Fruit fly (Drosophila melanogaster) whole organism, wandering third instar larva: ENCODE measurements around the gene CG2926.

Experiments
- Abd-B ChIP-seq: fragments of >200 bp; optimal IDR thresholded peaks from 2 replicates; lab custom pipeline; 2017; ENCODE audit warnings: missing biosample characterization, missing genetic modification characterization
- CG32264 ChIP-seq: fragments of 200-800 bp; sonication (Bioruptor generic); optimal IDR thresholded peaks from 2 replicates; lab custom pipeline; 2016; ENCODE audit warnings: missing biosample characterization, missing genetic modification characterization
- CG9705 ChIP-seq: fragments of 200-800 bp; sonication (Bioruptor generic); optimal IDR thresholded peaks from 2 replicates; lab custom pipeline; 2018; ENCODE audit warnings: missing biosample characterization, mild to moderate bottlenecking, missing genetic modification characterization
- CrebA ChIP-seq: fragments of 200-800 bp; sonication (Bioruptor generic); optimal IDR thresholded peaks from 2 replicates; lab custom pipeline; 2016; ENCODE audit warnings: missing biosample characterization, mild to moderate bottlenecking, missing genetic modification characterization, borderline replicate concordance
- Dfd ChIP-seq: fragments of >200 bp; optimal IDR thresholded peaks from 2 replicates; lab custom pipeline; 2017; ENCODE audit warnings: missing biosample characterization, missing genetic modification characterization
- Dif ChIP-seq: fragments of 200-275, 200-300 bp; sonication (Bioruptor generic); optimal IDR thresholded peaks from 2 replicates; lab custom pipeline; 2018; ENCODE audit warnings: missing biosample characterization, missing genetic modification characterization; ENCODE audit not compliant: partially characterized antibody
- GATAd ChIP-seq: sonication (Bioruptor generic); optimal IDR thresholded peaks from 2 replicates; lab custom pipeline; 2016; ENCODE audit warnings: missing biosample characterization, missing genetic modification characterization
- HLH106 ChIP-seq: fragments of 200-800 bp; optimal IDR thresholded peaks from 3 replicates; lab custom pipeline; 2019; ENCODE audit warnings: missing biosample characterization, mild to moderate bottlenecking, missing genetic modification characterization, moderate library complexity
- Hnf4 ChIP-seq: fragments of 200-800 bp; sonication (Bioruptor generic); optimal IDR thresholded peaks from 2 replicates; lab custom pipeline; 2016; ENCODE audit warnings: missing biosample characterization, mild to moderate bottlenecking, missing genetic modification characterization
- Hr78 ChIP-seq: fragments of >200 bp; optimal IDR thresholded peaks from 2 replicates; lab custom pipeline; 2017; ENCODE audit warnings: missing biosample characterization, missing genetic modification characterization
- Hr83 ChIP-seq: fragments of 200-300 bp; sonication (Bioruptor generic); optimal IDR thresholded peaks from 2 replicates; lab custom pipeline; 2016; ENCODE audit warnings: missing biosample characterization, mild to moderate bottlenecking, missing genetic modification characterization, moderate library complexity; ENCODE audit not compliant: poor library complexity, severe bottlenecking
- Jra ChIP-seq: sonication (Bioruptor generic); optimal IDR thresholded peaks from 2 replicates; lab custom pipeline; 2016; ENCODE audit warnings: missing biosample characterization, missing genetic modification characterization
- Mio ChIP-seq: sonication (Bioruptor generic); optimal IDR thresholded peaks from 2 replicates; lab custom pipeline; 2016; ENCODE audit warnings: missing biosample characterization, missing genetic modification characterization
- Myc ChIP-seq: fragments of >200 bp; optimal IDR thresholded peaks from 2 replicates; lab custom pipeline; 2017
- N ChIP-seq: fragments of >200 bp; optimal IDR thresholded peaks from 2 replicates; lab custom pipeline; 2018; ENCODE audit warnings: missing biosample characterization, missing external identifiers, missing genetic modification characterization
- OdsH ChIP-seq: fragments of 200-800 bp; sonication (Bioruptor generic); optimal IDR thresholded peaks from 2 replicates; lab custom pipeline; 2016; ENCODE audit warnings: missing biosample characterization, mild to moderate bottlenecking, missing genetic modification characterization
- Rel ChIP-seq, 2 experiments: fragments of 200-800 bp; sonication (Bioruptor generic) in 1 of 2; optimal IDR thresholded peaks; 2 replicates in 1 of 2; 3 replicates in 1 of 2; lab custom pipeline; 2016 to 2019; ENCODE audit warnings: mild to moderate bottlenecking in 2 of 2, missing biosample characterization in 2 of 2, missing genetic modification characterization in 2 of 2, moderate library complexity in 1 of 2
- Sp1 ChIP-seq: fragments of 200-800 bp; sonication (Bioruptor generic); optimal IDR thresholded peaks from 3 replicates; lab custom pipeline; 2019; ENCODE audit warnings: missing biosample characterization, mild to moderate bottlenecking, missing genetic modification characterization, moderate library complexity
- Vsx2 ChIP-seq: fragments of 200-300, 225-300 bp; sonication (Bioruptor generic); optimal IDR thresholded peaks from 2 replicates; lab custom pipeline; 2018; ENCODE audit warnings: missing biosample characterization, missing genetic modification characterization; ENCODE audit not compliant: partially characterized antibody
- br ChIP-seq: fragments of 200-800 bp; sonication (Bioruptor generic); optimal IDR thresholded peaks from 2 replicates; lab custom pipeline; 2016; ENCODE audit warnings: missing biosample characterization, missing genetic modification characterization
- brk ChIP-seq: fragments of 200-800 bp; sonication (Bioruptor generic); optimal IDR thresholded peaks from 2 replicates; lab custom pipeline; 2016; ENCODE audit warnings: missing biosample characterization, mild to moderate bottlenecking, missing genetic modification characterization
- dl ChIP-seq, 2 experiments: fragments of 175-275, 200-275 bp in 1 of 2; fragments of 200-275 bp in 1 of 2; sonication (Bioruptor generic); optimal IDR thresholded peaks; lab custom pipeline; 2018; ENCODE audit warnings: mild to moderate bottlenecking in 2 of 2, missing biosample characterization in 2 of 2, missing genetic modification characterization in 2 of 2, moderate library complexity in 2 of 2; ENCODE audit not compliant: partially characterized antibody in 2 of 2, insufficient read depth in 1 of 2
- dmrt93B ChIP-seq: fragments of 200-800 bp; sonication (Bioruptor generic); optimal IDR thresholded peaks from 2 replicates; lab custom pipeline; 2018; ENCODE audit warnings: missing biosample characterization, mild to moderate bottlenecking, missing genetic modification characterization
- ey ChIP-seq: fragments of 200-800 bp; sonication (Bioruptor generic); optimal IDR thresholded peaks from 2 replicates; lab custom pipeline; 2016; ENCODE audit warnings: missing biosample characterization, missing genetic modification characterization
- foxo ChIP-seq, 2 experiments: fragments of 200-800 bp; sonication (Bioruptor generic); optimal IDR thresholded peaks; 2 replicates in 1 of 2; 3 replicates in 1 of 2; lab custom pipeline; 2016 to 2017; ENCODE audit warnings: missing biosample characterization in 2 of 2, missing genetic modification characterization in 2 of 2
- fru ChIP-seq: fragments of 200-800 bp; sonication (Bioruptor generic); optimal IDR thresholded peaks from 3 replicates; lab custom pipeline; 2016; ENCODE audit warnings: missing biosample characterization, mild to moderate bottlenecking, missing genetic modification characterization
- h ChIP-seq: fragments of 200-800 bp; sonication (Bioruptor generic); optimal IDR thresholded peaks from 3 replicates; lab custom pipeline; 2016; ENCODE audit warnings: missing biosample characterization, mild to moderate bottlenecking, missing genetic modification characterization
- jim ChIP-seq: fragments of 175-275, 200-325 bp; sonication (Bioruptor generic); optimal IDR thresholded peaks from 2 replicates; lab custom pipeline; 2016; ENCODE audit warnings: missing biosample characterization, mild to moderate bottlenecking, missing genetic modification characterization
- lola ChIP-seq: fragments of >200 bp; optimal IDR thresholded peaks from 2 replicates; lab custom pipeline; 2017; ENCODE audit warnings: missing biosample characterization, missing genetic modification characterization
- pan ChIP-seq: fragments of >200 bp; optimal IDR thresholded peaks from 2 replicates; lab custom pipeline; 2017
- psq ChIP-seq: fragments of 200-800 bp; sonication (Bioruptor generic); optimal IDR thresholded peaks from 3 replicates; lab custom pipeline; 2017; ENCODE audit warnings: missing biosample characterization, mild to moderate bottlenecking, missing genetic modification characterization, moderate library complexity
- rgr ChIP-seq: fragments of 200-800 bp; sonication (Bioruptor generic); optimal IDR thresholded peaks from 3 replicates; lab custom pipeline; 2016; ENCODE audit warnings: missing biosample characterization, mild to moderate bottlenecking, missing genetic modification characterization
- sage ChIP-seq: fragments of 200-800 bp; sonication (Bioruptor generic); optimal IDR thresholded peaks from 2 replicates; lab custom pipeline; 2016; ENCODE audit warnings: missing biosample characterization, mild to moderate bottlenecking, missing genetic modification characterization
- sv ChIP-seq: fragments of 200-800 bp; sonication (Bioruptor generic); optimal IDR thresholded peaks from 3 replicates; lab custom pipeline; 2016; ENCODE audit warnings: missing biosample characterization, missing genetic modification characterization
- tai ChIP-seq: sonication (Bioruptor generic); optimal IDR thresholded peaks from 2 replicates; lab custom pipeline; 2016; ENCODE audit warnings: missing biosample characterization, missing genetic modification characterization
- woc ChIP-seq: sonication (Bioruptor generic); optimal IDR thresholded peaks from 2 replicates; lab custom pipeline; 2016; ENCODE audit warnings: missing biosample characterization, mild to moderate bottlenecking, missing genetic modification characterization

The CG2926 gene

DNA sequence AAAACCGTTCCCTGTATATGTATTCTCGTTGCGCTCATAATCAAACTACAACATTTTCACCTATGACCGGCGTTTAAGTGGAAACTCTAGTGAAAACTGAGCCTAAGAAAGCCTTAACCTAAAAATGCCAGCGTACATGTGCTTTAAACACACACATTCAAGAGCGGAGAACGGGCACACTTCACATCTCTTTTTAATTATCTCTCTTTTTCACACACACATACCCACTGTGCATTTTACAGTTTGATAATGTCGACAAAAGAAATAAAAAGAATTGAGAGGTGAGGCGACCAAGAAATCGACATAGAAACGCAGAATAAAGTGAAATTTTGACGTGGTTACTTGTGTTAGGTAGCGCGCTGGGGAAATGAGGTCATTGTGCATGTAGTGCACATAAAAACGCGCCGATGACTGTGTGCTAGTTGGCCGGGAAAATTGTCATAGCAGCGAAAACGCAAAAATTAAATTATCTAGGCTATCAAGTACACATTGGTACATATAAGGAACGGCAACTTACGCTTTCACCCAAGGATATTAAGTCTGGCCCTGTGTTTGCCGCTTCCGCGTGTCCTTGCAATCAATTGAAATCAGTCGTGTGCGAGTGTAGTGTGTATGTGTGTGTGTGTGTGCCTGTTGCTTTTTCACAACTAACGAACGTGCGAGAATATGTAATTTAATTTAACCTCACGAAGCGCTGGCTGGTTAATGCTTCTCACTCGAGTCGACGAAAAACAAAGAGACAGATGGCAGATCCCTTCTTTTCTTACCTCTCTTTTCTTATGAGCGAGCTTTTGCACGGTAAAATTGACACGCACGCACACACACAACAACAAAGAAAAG is 11.6 kb upstream of the CG2926 start:
- TF ChIP-seq CrebA (GFP tag; lab: Kevin White, UChicago) (no peak), CG32264 (GFP tag; lab: Kevin White, UChicago) (no peak), Myc (lab: Kevin White, UChicago) (peak; percentile 39), foxo (GFP tag; optimal IDR thresholded peaks at IDR 0.05; lab: Kevin White, UChicago) (no peak), h (GFP tag; lab: Kevin White, UChicago) (no peak), dl (GFP tag; optimal IDR thresholded peaks at IDR 0.05; lab: Kevin White, UChicago; ENCODE audit: insufficient read depth in 1 of 2, partially characterized antibody in 2 of 2) (peak in 1 of 2 experiments; percentile 56), GATAd (no peak), ey (no peak), woc (GFP tag; lab: Kevin White, UChicago) (peak; percentile 1), OdsH (GFP tag; lab: Kevin White, UChicago) (peak; percentile 16), fru (no peak), Abd-B (GFP tag; lab: Kevin White, UChicago) (no peak), brk (no peak), CG9705 (GFP tag; lab: Kevin White, UChicago) (no peak), sage (GFP tag; lab: Kevin White, UChicago) (no peak), jim (GFP tag; lab: Kevin White, UChicago) (peak; percentile 55), dmrt93B (GFP tag; lab: Kevin White, UChicago) (no peak), Dif (peak; percentile 6), Hr83 (GFP tag; lab: Kevin White, UChicago) (peak; percentile 27), Vsx2 (no peak), rgr (GFP tag; lab: Kevin White, UChicago) (no peak)

DNA sequence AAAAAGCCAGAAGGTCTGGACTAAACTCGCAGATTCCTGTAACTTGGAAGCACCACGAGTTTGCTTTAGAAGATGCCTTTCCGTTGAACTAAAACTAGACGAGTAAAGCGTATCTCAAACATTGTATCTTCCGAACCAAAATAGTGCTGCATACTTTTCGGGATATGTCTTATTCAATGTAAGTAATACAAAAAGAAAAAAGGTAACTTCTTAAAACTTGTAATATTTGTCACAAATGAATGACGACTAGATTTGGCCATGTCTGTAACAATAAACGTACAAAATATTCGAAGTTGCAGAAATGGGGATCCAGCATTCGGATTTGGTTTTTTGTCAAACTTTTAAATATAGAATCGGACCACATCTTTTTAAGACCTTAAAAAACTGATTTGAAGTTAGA is 6.7 kb upstream of the CG2926 start:
- peak; percentile 3 for TF ChIP-seq N (GFP tag; lab: Kevin White, UChicago)
- TF ChIP-seq Myc (lab: Kevin White, UChicago) = peak; percentile 31
- no peak for TF ChIP-seq jim (GFP tag; lab: Kevin White, UChicago)

DNA sequence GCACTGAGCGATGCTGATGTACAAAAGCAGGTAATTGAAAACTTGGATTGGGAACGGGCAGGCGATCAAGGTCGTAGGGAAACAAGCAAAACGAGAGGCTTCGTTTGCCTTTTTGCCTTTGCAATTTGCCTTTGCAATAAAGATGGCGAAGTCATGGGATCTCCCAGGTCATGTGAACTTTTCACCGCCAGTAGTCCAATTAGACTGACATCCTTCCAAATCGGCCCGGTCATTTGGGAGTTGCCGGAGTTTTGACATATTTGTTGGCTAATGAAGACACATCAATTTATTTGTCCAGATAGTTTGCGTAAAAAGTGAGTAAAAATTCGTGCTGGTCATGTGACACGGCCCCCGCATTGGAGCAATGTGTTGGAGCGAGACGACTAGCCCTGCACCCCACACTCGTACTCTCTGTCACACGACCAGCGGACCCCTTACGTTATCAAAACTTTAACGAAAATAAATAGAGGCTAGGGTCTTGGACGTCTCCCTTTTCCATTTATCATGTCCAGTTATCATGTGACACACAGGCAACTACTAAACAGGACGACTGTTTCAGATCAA is 3.9 kb upstream of the CG2926 start:
- no peak for TF ChIP-seq GATAd
- no peak for TF ChIP-seq tai (GFP tag; lab: Kevin White, UChicago)
- no peak for TF ChIP-seq Mio (GFP tag; lab: Kevin White, UChicago)
- no peak for TF ChIP-seq Rel (GFP tag; optimal IDR thresholded peaks at IDR 0.05; lab: Kevin White, UChicago)
- peak; percentile 44 for TF ChIP-seq Rel (tag; optimal IDR thresholded peaks at IDR 0.05; lab: Kevin White, UChicago)
- TF ChIP-seq Hr78 = no peak

DNA sequence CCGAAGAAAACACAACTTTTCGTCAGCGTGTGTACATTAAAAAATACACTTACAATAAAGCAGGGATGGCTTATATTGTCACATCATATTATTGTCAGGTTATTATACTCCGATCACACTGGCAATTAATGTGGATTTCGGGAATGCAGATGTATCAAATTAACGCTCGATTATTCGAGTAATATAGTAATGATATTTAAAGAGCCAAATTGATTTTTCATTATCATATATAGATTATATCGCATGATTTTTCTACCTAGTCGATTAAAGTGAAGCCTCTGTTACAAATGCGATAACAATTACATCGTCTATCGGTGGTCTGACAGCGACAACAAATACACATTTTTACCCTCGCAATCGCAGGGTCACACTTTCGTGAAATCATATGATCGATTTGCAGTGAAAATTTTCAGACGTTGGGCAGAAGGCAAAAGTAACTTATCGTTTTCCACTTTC is 3.2 kb upstream of the CG2926 start, which contains the start of the genes noi and Vha26:
noi (minus strand) TSS at position 62 of the 456 bp plus-strand sequence.
Vha26 (plus strand) TSS at position 366 of the 456 bp plus-strand sequence.
- TF ChIP-seq br (GFP tag; lab: Kevin White, UChicago) = no peak
- peak; percentile 10 for TF ChIP-seq Abd-B (GFP tag; lab: Kevin White, UChicago)
- no peak for TF ChIP-seq Rel (GFP tag; optimal IDR thresholded peaks at IDR 0.05; lab: Kevin White, UChicago)
- TF ChIP-seq Rel (tag; optimal IDR thresholded peaks at IDR 0.05; lab: Kevin White, UChicago) = peak; percentile 24
- peak; percentile 4 for TF ChIP-seq CG32264 (GFP tag; lab: Kevin White, UChicago)
- TF ChIP-seq GATAd = no peak
- TF ChIP-seq psq (GFP tag; lab: Kevin White, UChicago) = peak; percentile 17
- TF ChIP-seq Hr83 (GFP tag; lab: Kevin White, UChicago) = no peak
- TF ChIP-seq N (GFP tag; lab: Kevin White, UChicago) = peak; percentile 96
- no peak for TF ChIP-seq sage (GFP tag; lab: Kevin White, UChicago)
- TF ChIP-seq lola (GFP tag; lab: Kevin White, UChicago) = no peak
- no peak for TF ChIP-seq jim (GFP tag; lab: Kevin White, UChicago)
- no peak for TF ChIP-seq h (GFP tag; lab: Kevin White, UChicago)
- TF ChIP-seq OdsH (GFP tag; lab: Kevin White, UChicago) = no peak
- TF ChIP-seq HLH106 = peak; percentile 60
- no peak for TF ChIP-seq Jra (GFP tag; lab: Kevin White, UChicago)
- TF ChIP-seq Mio (GFP tag; lab: Kevin White, UChicago) = no peak
- TF ChIP-seq brk = no peak
- TF ChIP-seq rgr (GFP tag; lab: Kevin White, UChicago) = peak; percentile 12
- no peak for TF ChIP-seq CrebA (GFP tag; lab: Kevin White, UChicago)
- TF ChIP-seq ey = peak; percentile 22
- no peak for TF ChIP-seq pan (lab: Kevin White, UChicago)
- peak in 1 of 2 experiments; percentile 25 for TF ChIP-seq foxo (GFP tag; optimal IDR thresholded peaks at IDR 0.05; lab: Kevin White, UChicago)
- TF ChIP-seq Sp1 (GFP tag; lab: Kevin White, UChicago) = peak; percentile 19
- no peak for TF ChIP-seq Dif
- TF ChIP-seq sv (GFP tag; lab: Kevin White, UChicago) = peak; percentile 17
- peak; percentile 35 for TF ChIP-seq CG9705 (GFP tag; lab: Kevin White, UChicago)
- TF ChIP-seq Vsx2 = no peak
- TF ChIP-seq Dfd = no peak
- no peak for TF ChIP-seq dmrt93B (GFP tag; lab: Kevin White, UChicago)
- TF ChIP-seq Hr78 = peak; percentile 80
- no peak for TF ChIP-seq dl (GFP tag; optimal IDR thresholded peaks at IDR 0.05; lab: Kevin White, UChicago; ENCODE audit: insufficient read depth in 1 of 2, partially characterized antibody in 2 of 2)
- TF ChIP-seq woc (GFP tag; lab: Kevin White, UChicago) = peak; percentile 61
- TF ChIP-seq fru = no peak
- no peak for TF ChIP-seq Hnf4 (GFP tag; lab: Kevin White, UChicago)
